Fruit fly (Drosophila melanogaster) whole organism, embryonic: Measurements from ENCODE around the gene Cog3.

ENCODE experiments used
- Awh ChIP-seq: fragments of 200-800 bp; sonication (Bioruptor generic); IDR thresholded peaks from 2 replicates; pipeline ENCODE4, ENCODE4 v1.3.6; 2022; ENCODE audit warnings: missing biosample characterization, missing genetic modification characterization
- B-H2 ChIP-seq: fragments of 200-800 bp; sonication (Bioruptor generic); optimal IDR thresholded peaks from 2 replicates; lab custom pipeline; 2018; ENCODE audit warnings: missing biosample characterization, mild to moderate bottlenecking, missing genetic modification characterization
- Bdp1 ChIP-seq: fragments of 200-800 bp; sonication (Bioruptor generic); optimal IDR thresholded peaks from 3 replicates; lab custom pipeline; 2016; ENCODE audit warnings: missing biosample characterization, missing genetic modification characterization
- CG10274 ChIP-seq: fragments of 200-800 bp; sonication (Bioruptor generic); optimal IDR thresholded peaks from 3 replicates; lab custom pipeline; 2017; ENCODE audit warnings: missing biosample characterization, mild to moderate bottlenecking, missing genetic modification characterization
- CG11398 ChIP-seq: fragments of 200-800 bp; sonication (Bioruptor generic); optimal IDR thresholded peaks from 2 replicates; lab custom pipeline; 2016; ENCODE audit warnings: missing biosample characterization, missing genetic modification characterization
- CG12104 ChIP-seq: fragments of 200-800 bp; sonication (Bioruptor generic); optimal IDR thresholded peaks from 3 replicates; lab custom pipeline; 2016; ENCODE audit warnings: missing biosample characterization, missing genetic modification characterization
- CG12659 ChIP-seq: fragments of 200-800 bp; sonication (Bioruptor generic); optimal IDR thresholded peaks from 3 replicates; lab custom pipeline; 2017; ENCODE audit warnings: mild to moderate bottlenecking, missing biosample characterization, missing genetic modification reagents, missing genetic modification characterization
- CG14014 ChIP-seq: fragments of 200-800 bp; sonication (Bioruptor generic); IDR thresholded peaks from 2 replicates; pipeline ENCODE4 v1.3.6; 2022; ENCODE audit warnings: missing biosample characterization, missing genetic modification characterization
- CG14710 ChIP-seq: fragments of 200-800 bp; sonication (Bioruptor generic); optimal IDR thresholded peaks from 3 replicates; lab custom pipeline; 2019; ENCODE audit warnings: missing biosample characterization, mild to moderate bottlenecking, missing genetic modification characterization, moderate library complexity
- CG1647 ChIP-seq: fragments of 200-800 bp; sonication (Bioruptor generic); optimal IDR thresholded peaks from 3 replicates; lab custom pipeline; 2016; ENCODE audit warnings: missing biosample characterization, missing genetic modification characterization
- CG17328 ChIP-seq: fragments of 200-800 bp; sonication (Bioruptor generic); IDR thresholded peaks from 2 replicates; pipeline ENCODE4 v1.3.6; 2022; ENCODE audit warnings: missing biosample characterization, missing genetic modification characterization
- CG17612 ChIP-seq: fragments of 200-800 bp; sonication (Bioruptor generic); IDR thresholded peaks from 2 replicates; pipeline ENCODE4 v1.3.6; 2022; ENCODE audit warnings: missing biosample characterization, missing genetic modification characterization
- CG1832 ChIP-seq: fragments of 200-800 bp; sonication (Bioruptor generic); optimal IDR thresholded peaks from 2 replicates; lab custom pipeline; 2017; ENCODE audit warnings: missing biosample characterization, mild to moderate bottlenecking, missing genetic modification characterization, inconsistent platforms
- CG2116 ChIP-seq: fragments of 200-800 bp; sonication (Bioruptor generic); optimal IDR thresholded peaks from 3 replicates; lab custom pipeline; 2018; ENCODE audit warnings: missing biosample characterization, mild to moderate bottlenecking, missing genetic modification characterization
- CG31388 ChIP-seq: fragments of 200-800 bp; sonication (Bioruptor generic); optimal IDR thresholded peaks from 2 replicates; lab custom pipeline; 2016; ENCODE audit warnings: missing biosample characterization, missing genetic modification characterization
- CG32532 ChIP-seq: fragments of 200-800 bp; sonication (Bioruptor generic); IDR thresholded peaks from 2 replicates; pipeline ENCODE4 v1.3.6; 2022; ENCODE audit warnings: missing biosample characterization, missing genetic modification characterization
- CG32767 ChIP-seq: fragments of 200-800 bp; sonication (Bioruptor generic); IDR thresholded peaks from 2 replicates; pipeline ENCODE4 v1.3.6; 2022; ENCODE audit warnings: missing biosample characterization, missing genetic modification characterization
- CG34376 ChIP-seq: fragments of 200-800 bp; sonication (Bioruptor generic); optimal IDR thresholded peaks from 2 replicates; lab custom pipeline; 2018; ENCODE audit warnings: missing biosample characterization, mild to moderate bottlenecking, missing genetic modification characterization
- CG4854 ChIP-seq: fragments of 200-800 bp; sonication (Bioruptor generic); optimal IDR thresholded peaks from 2 replicates; lab custom pipeline; 2016; ENCODE audit warnings: missing biosample characterization, missing genetic modification characterization, inconsistent platforms
- CG7357 ChIP-seq: fragments of 200-800 bp; sonication (Bioruptor generic); IDR thresholded peaks from 3 replicates; pipeline ENCODE4 v1.3.6; 2022; ENCODE audit warnings: missing biosample characterization, missing genetic modification characterization
- CG7839 ChIP-seq: fragments of 200-800 bp; sonication (Bioruptor generic); optimal IDR thresholded peaks from 3 replicates; lab custom pipeline; 2018; ENCODE audit warnings: missing biosample characterization, mild to moderate bottlenecking, missing genetic modification characterization, moderate library complexity
- CG8924 ChIP-seq: fragments of 200-800 bp; optimal IDR thresholded peaks from 3 replicates; lab custom pipeline; 2019; ENCODE audit warnings: missing biosample characterization, mild to moderate bottlenecking, missing genetic modification characterization, moderate library complexity
- Deaf1 ChIP-seq: fragments of 200-800 bp; optimal IDR thresholded peaks from 3 replicates; lab custom pipeline; 2019; ENCODE audit warnings: missing biosample characterization, mild to moderate bottlenecking, missing genetic modification characterization, moderate library complexity
- Dip3 ChIP-seq: fragments of 200-800 bp; sonication (Bioruptor generic); optimal IDR thresholded peaks from 3 replicates; lab custom pipeline; 2016; ENCODE audit warnings: missing biosample characterization, missing genetic modification characterization
- Doc3 ChIP-seq: fragments of 200-800 bp; sonication (Bioruptor generic); IDR thresholded peaks from 3 replicates; pipeline ENCODE4 v1.3.6; 2022; ENCODE audit warnings: missing biosample characterization, missing genetic modification characterization; ENCODE audit not compliant: partially characterized antibody
- Dref ChIP-seq: fragments of 200-800 bp; sonication (Bioruptor generic); IDR thresholded peaks from 2 replicates; pipeline ENCODE4 v1.3.6; 2022; ENCODE audit warnings: missing biosample characterization, missing genetic modification characterization
- Eip74EF ChIP-seq, 2 experiments: fragments of 200-800 bp in 1 of 2; fragments of >200 bp in 1 of 2; sonication (Bioruptor generic) in 1 of 2; optimal IDR thresholded peaks; 2 replicates each; lab custom pipeline; 2017 to 2019; ENCODE audit warnings: missing biosample characterization in 2 of 2, missing genetic modification characterization in 2 of 2, mild to moderate bottlenecking in 1 of 2, moderate library complexity in 1 of 2
- HLH3B ChIP-seq: fragments of 200-800 bp; sonication (Bioruptor generic); IDR thresholded peaks from 2 replicates; pipeline ENCODE4 v1.3.6; 2022; ENCODE audit warnings: missing biosample characterization, missing genetic modification characterization
- HLHmδ ChIP-seq: fragments of 200-800 bp; sonication (Bioruptor generic); optimal IDR thresholded peaks from 2 replicates; lab custom pipeline; 2018; ENCODE audit warnings: missing biosample characterization, mild to moderate bottlenecking, missing genetic modification characterization, moderate library complexity
- Hmx ChIP-seq: fragments of 200-800 bp; sonication (Bioruptor generic); optimal IDR thresholded peaks from 2 replicates; lab custom pipeline; 2016; ENCODE audit warnings: missing biosample characterization, missing genetic modification characterization
- Mrtf ChIP-seq: fragments of 200-800 bp; sonication (Bioruptor generic); IDR thresholded peaks from 3 replicates; pipeline ENCODE4 v1.3.6; 2022; ENCODE audit warnings: missing biosample characterization, missing genetic modification characterization
- Vsx1 ChIP-seq: fragments of 200-800 bp; sonication (Bioruptor generic); optimal IDR thresholded peaks from 2 replicates; lab custom pipeline; 2017; ENCODE audit warnings: missing biosample characterization, mild to moderate bottlenecking, missing genetic modification characterization, missing genetic modification reagents
- bsh ChIP-seq, 2 experiments: fragments of 200-800 bp; sonication (Bioruptor generic); optimal IDR thresholded peaks; 2 replicates each; lab custom pipeline; 2017 to 2018; ENCODE audit warnings: mild to moderate bottlenecking in 2 of 2, missing biosample characterization in 2 of 2, missing genetic modification characterization in 2 of 2, moderate library complexity in 1 of 2
- btn ChIP-seq: fragments of 200-800 bp; sonication (Bioruptor generic); optimal IDR thresholded peaks from 2 replicates; lab custom pipeline; 2016; ENCODE audit warnings: missing biosample characterization, missing genetic modification characterization
- croc ChIP-seq: fragments of 200-800 bp; sonication (Bioruptor generic); conservative IDR thresholded peaks from 3 replicates; pipeline ENCODE4 v1.3.6; 2022; ENCODE audit warnings: missing biosample characterization, missing genetic modification characterization
- disco-r ChIP-seq: fragments of 200-800 bp; sonication (Bioruptor generic); optimal IDR thresholded peaks from 2 replicates; lab custom pipeline; 2016; ENCODE audit warnings: missing biosample characterization, missing genetic modification characterization
- dpn ChIP-seq, 2 experiments: fragments of 200-800 bp; sonication (Bioruptor generic); optimal IDR thresholded peaks; 3 replicates each; lab custom pipeline; 2016; ENCODE audit warnings: missing biosample characterization in 2 of 2, missing genetic modification characterization in 2 of 2
- esg ChIP-seq: fragments of 200-800 bp; sonication (Bioruptor generic); conservative IDR thresholded peaks from 2 replicates; pipeline ENCODE4 v1.3.6; 2022; ENCODE audit warnings: missing biosample characterization, missing genetic modification characterization
- eve ChIP-seq, 2 experiments: fragments of >200 bp; optimal IDR thresholded peaks; 2 replicates each; lab custom pipeline; 2017; ENCODE audit warnings: missing biosample characterization in 2 of 2, missing genetic modification characterization in 2 of 2
- fd3F ChIP-seq: fragments of 200-800 bp; sonication (Bioruptor generic); optimal IDR thresholded peaks from 2 replicates; lab custom pipeline; 2018; ENCODE audit warnings: missing biosample characterization, mild to moderate bottlenecking, missing genetic modification characterization, moderate library complexity
- fru ChIP-seq: fragments of >200 bp; optimal IDR thresholded peaks from 2 replicates; lab custom pipeline; 2017
- gem ChIP-seq: fragments of 200-800 bp; sonication (Bioruptor generic); optimal IDR thresholded peaks from 2 replicates; lab custom pipeline; 2019; ENCODE audit warnings: missing biosample characterization, mild to moderate bottlenecking, missing genetic modification characterization, moderate library complexity
- grau ChIP-seq: fragments of 200-800 bp; optimal IDR thresholded peaks from 3 replicates; lab custom pipeline; 2019; ENCODE audit warnings: missing biosample characterization, mild to moderate bottlenecking, missing genetic modification characterization, moderate library complexity
- kay ChIP-seq: fragments of 200-800 bp; sonication (Bioruptor generic); optimal IDR thresholded peaks from 2 replicates; lab custom pipeline; 2016; ENCODE audit warnings: missing biosample characterization, missing genetic modification characterization
- row ChIP-seq: fragments of 200-800 bp; sonication (Bioruptor generic); IDR thresholded peaks from 3 replicates; pipeline ENCODE4 v1.3.6; 2022; ENCODE audit warnings: missing biosample characterization, missing genetic modification characterization
- trem ChIP-seq: fragments of 200-800 bp; optimal IDR thresholded peaks from 3 replicates; lab custom pipeline; 2019; ENCODE audit warnings: missing biosample characterization, mild to moderate bottlenecking, missing genetic modification characterization, moderate library complexity
- wek ChIP-seq: fragments of 200-800 bp; sonication (Bioruptor generic); optimal IDR thresholded peaks from 3 replicates; lab custom pipeline; 2018; ENCODE audit warnings: missing biosample characterization, mild to moderate bottlenecking, missing genetic modification characterization, moderate library complexity
- z ChIP-seq: fragments of 200-800 bp; sonication (Bioruptor generic); IDR thresholded peaks from 3 replicates; pipeline ENCODE4 v1.3.6; 2022; ENCODE audit warnings: missing biosample characterization, missing genetic modification characterization
- zen ChIP-seq: fragments of 200-800 bp; sonication (Bioruptor generic); optimal IDR thresholded peaks from 3 replicates; lab custom pipeline; 2018; ENCODE audit warnings: missing biosample characterization, mild to moderate bottlenecking, missing genetic modification characterization, moderate library complexity

Gene Cog3

DNA sequence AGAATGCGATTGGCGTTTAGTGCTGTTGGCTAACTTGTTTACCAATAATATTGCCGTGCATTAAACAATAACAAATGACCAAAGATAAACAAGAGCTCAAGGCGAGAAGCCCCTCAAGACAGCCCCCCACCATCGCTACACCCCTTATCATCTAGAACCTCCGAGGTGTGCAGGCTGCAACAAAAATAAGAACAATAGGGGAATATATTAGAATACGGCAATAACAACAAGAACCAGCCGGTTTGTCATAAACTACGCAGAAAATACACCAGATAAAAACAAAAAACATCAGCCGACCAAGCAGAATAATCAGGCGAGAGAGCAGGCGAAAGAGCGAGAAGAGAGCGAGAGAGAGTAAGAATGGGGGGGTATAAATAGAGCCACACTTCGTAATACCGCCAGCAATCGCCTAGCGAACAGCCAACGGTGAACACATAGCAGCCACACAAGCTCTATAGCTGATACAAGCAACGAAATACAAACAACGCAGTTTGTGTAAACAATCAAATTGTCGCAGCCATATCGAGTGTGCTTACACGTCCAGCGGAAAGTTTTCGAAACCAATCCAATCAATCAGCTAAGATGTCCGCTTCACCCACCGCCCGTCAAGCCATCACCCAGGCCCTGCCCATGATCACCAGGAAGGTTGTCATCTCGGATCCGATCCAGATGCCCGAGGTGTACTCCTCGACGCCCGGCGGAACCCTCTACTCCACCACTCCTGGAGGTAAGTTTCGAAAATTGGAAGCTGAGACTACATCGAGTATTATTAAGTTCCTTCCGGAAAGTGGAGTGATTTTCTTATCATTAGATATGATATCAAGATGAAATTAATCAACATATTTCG, 21.4 kb upstream of the Cog3 start, which contains the start of gene Thor (continued):
- TF ChIP-seq Hmx (GFP tag; lab: Kevin White, UChicago) (no peak), HLHmδ (GFP tag; lab: Kevin White, UChicago) (peak; percentile 97), fru (no peak), CG8924 (peak; percentile 74), CG17612 (GFP tag; lab: Robert Waterston, UW) (no peak), CG14710 (peak; percentile 25), croc (GFP tag; lab: Robert Waterston, UW) (no peak), CG1832 (GFP tag; lab: Kevin White, UChicago) (no peak), CG1647 (peak; percentile 69), Bdp1 (GFP tag; lab: Kevin White, UChicago) (peak; percentile 63), gem (tag; lab: Kevin White, UChicago) (peak; percentile 17), Dref (GFP tag; lab: Robert Waterston, UW) (no peak), btn (peak; percentile 76), grau (tag; lab: Kevin White, UChicago) (peak; percentile 52), Dip3 (GFP tag; lab: Kevin White, UChicago) (peak; percentile 5), bsh (GFP tag; optimal IDR thresholded peaks at IDR 0.05; lab: Kevin White, UChicago) (peak; percentile 45 to 46), CG10274 (GFP tag; lab: Kevin White, UChicago) (peak; percentile 21), CG12104 (GFP tag; lab: Kevin White, UChicago) (peak; percentile 7), zen (tag; lab: Kevin White, UChicago) (no peak), kay (GFP tag; lab: Kevin White, UChicago) (peak; percentile 24), CG12659 (GFP tag; lab: Kevin White, UChicago) (peak; percentile 74), z (GFP tag; lab: Robert Waterston, UW) (peak; percentile 54; the same call in 2 of the 3 replicates), B-H2 (GFP tag; lab: Kevin White, UChicago) (peak; percentile 82), CG14014 (GFP tag; lab: Robert Waterston, UW) (peak; percentile 64; the same call in 1 of the 2 replicates), CG4854 (peak; percentile 60), CG32532 (peak; percentile 84), row (GFP tag; lab: Robert Waterston, UW) (peak; percentile 56), Awh (GFP tag; lab: Robert Waterston, UW) (peak; percentile 87), dpn (GFP tag; optimal IDR thresholded peaks at IDR 0.05; lab: Kevin White, UChicago) (peak; percentile 36 to 74), Doc3 (GFP tag; lab: Robert Waterston, UW) (no peak), Vsx1 (GFP tag; lab: Kevin White, UChicago) (peak; percentile 59), esg (no peak), HLH3B (GFP tag; lab: Robert Waterston, UW) (peak; percentile 66; the same call in 1 of the 2 replicates), CG34376 (GFP tag; lab: Kevin White, UChicago) (peak; percentile 93), Deaf1 (tag; lab: Kevin White, UChicago) (peak; percentile 89), fd3F (GFP tag; lab: Kevin White, UChicago) (no peak), CG2116 (GFP tag; lab: Kevin White, UChicago) (no peak), disco-r (GFP tag; lab: Kevin White, UChicago) (peak; percentile 58), CG32767 (peak; percentile 66), CG17328 (GFP tag; lab: Robert Waterston, UW) (peak; percentile 75), CG7357 (no peak), CG7839 (tag; lab: Kevin White, UChicago) (peak; percentile 61), Mrtf (GFP tag; lab: Robert Waterston, UW) (0 out of 3 replicates have a peak, but pooled peaks have one; percentile 14), Eip74EF (GFP tag; optimal IDR thresholded peaks at IDR 0.05; lab: Kevin White, UChicago) (peak in 1 of 2 experiments; percentile 45), wek (GFP tag; lab: Kevin White, UChicago) (peak; percentile 82), eve (GFP tag; optimal IDR thresholded peaks at IDR 0.05; lab: Kevin White, UChicago) (no peak), CG31388 (GFP tag; lab: Kevin White, UChicago) (no peak), CG11398 (peak; percentile 80), trem (tag; lab: Kevin White, UChicago) (peak; percentile 24)
